Worm (Caenorhabditis elegans) whole organism, L1 larva: ENCODE measurements around the gene rme-2.

Experiments used
- Y116A8C.19 ChIP-seq: sonication (generic microtip); optimal IDR thresholded peaks from 2 replicates; lab custom pipeline; 2016; ENCODE audit warnings: missing compliant biosample characterization, missing genetic modification characterization, borderline replicate concordance
- blmp-1 ChIP-seq: fragments of 150-350 bp; optimal IDR thresholded peaks from 2 replicates; lab custom pipeline; 2014; ENCODE audit warnings: missing biosample characterization, missing genetic modification characterization
- ceh-90 ChIP-seq: sonication (generic microtip); optimal IDR thresholded peaks from 2 replicates; lab custom pipeline; 2016; ENCODE audit warnings: missing genetic modification characterization, missing compliant biosample characterization
- fkh-10 ChIP-seq: sonication (generic microtip); optimal IDR thresholded peaks from 2 replicates; lab custom pipeline; 2017; ENCODE audit warnings: missing biosample characterization, missing genetic modification reagents, missing genetic modification characterization
- grh-1 ChIP-seq: fragments of 200-800 bp; sonication (Bioruptor generic); IDR thresholded peaks from 2 replicates; pipeline ENCODE4 v1.3.6; 2022; ENCODE audit warnings: missing genetic modification reagents, missing genetic modification characterization, missing compliant biosample characterization
- lin-39 ChIP-seq: fragments of 150-350 bp; optimal IDR thresholded peaks from 2 replicates; lab custom pipeline; 2014; ENCODE audit warnings: missing biosample characterization, missing genetic modification reagents, missing genetic modification characterization
- nhr-71 ChIP-seq: sonication (generic microtip); optimal IDR thresholded peaks from 2 replicates; lab custom pipeline; 2016; ENCODE audit warnings: mild to moderate bottlenecking, missing genetic modification characterization, moderate library complexity, missing compliant biosample characterization
- sup-37 ChIP-seq: fragments of 200-800 bp; sonication (Bioruptor generic); optimal IDR thresholded peaks from 2 replicates; lab custom pipeline; 2018; ENCODE audit warnings: mild to moderate bottlenecking, missing genetic modification characterization, missing compliant biosample characterization
- xbp-1 ChIP-seq: sonication (generic microtip); optimal IDR thresholded peaks from 2 replicates; lab custom pipeline; 2016; ENCODE audit warnings: missing genetic modification characterization, missing compliant biosample characterization

rme-2 gene

DNA sequence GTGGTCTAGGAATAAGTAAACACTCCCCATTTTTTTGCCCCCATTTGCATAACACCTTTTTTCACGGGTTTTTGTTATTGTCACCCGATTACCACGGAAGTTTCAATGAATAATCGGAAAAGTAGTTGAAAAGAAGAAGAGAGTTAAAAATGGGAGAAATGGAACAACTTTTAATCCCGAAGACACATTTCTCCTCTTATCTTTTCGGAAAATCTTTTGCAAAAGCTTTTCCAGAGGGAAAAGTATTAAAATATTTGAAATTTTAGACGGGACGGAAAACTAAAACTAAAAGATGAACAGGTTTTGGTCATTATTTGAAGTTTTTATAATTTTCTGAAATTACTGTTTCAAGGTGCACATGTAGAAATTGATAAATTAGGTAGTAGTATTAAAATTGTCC lies 49.2 kb downstream of the rme-2 start:
- TF ChIP-seq sup-37 (GFP tag; lab: Kevin White, UChicago), result no peak
- no peak for TF ChIP-seq nhr-71 (tag; lab: Kevin White, UChicago)
- TF ChIP-seq fkh-10 (GFP tag; lab: Kevin White, UChicago), result no peak
- no peak for TF ChIP-seq grh-1 (GFP tag; lab: Robert Waterston, UW)
- no peak for TF ChIP-seq xbp-1 (tag; lab: Kevin White, UChicago)
- TF ChIP-seq blmp-1, result no peak
- no peak for TF ChIP-seq Y116A8C.19 (tag; lab: Kevin White, UChicago)
- TF ChIP-seq lin-39 (tag; lab: Kevin White, UChicago), result no peak
- no peak for TF ChIP-seq ceh-90 (tag; lab: Kevin White, UChicago)
